Fruit fly (Drosophila melanogaster): ENCODE measurements around the gene SelR.

Gene SelR

DNA sequence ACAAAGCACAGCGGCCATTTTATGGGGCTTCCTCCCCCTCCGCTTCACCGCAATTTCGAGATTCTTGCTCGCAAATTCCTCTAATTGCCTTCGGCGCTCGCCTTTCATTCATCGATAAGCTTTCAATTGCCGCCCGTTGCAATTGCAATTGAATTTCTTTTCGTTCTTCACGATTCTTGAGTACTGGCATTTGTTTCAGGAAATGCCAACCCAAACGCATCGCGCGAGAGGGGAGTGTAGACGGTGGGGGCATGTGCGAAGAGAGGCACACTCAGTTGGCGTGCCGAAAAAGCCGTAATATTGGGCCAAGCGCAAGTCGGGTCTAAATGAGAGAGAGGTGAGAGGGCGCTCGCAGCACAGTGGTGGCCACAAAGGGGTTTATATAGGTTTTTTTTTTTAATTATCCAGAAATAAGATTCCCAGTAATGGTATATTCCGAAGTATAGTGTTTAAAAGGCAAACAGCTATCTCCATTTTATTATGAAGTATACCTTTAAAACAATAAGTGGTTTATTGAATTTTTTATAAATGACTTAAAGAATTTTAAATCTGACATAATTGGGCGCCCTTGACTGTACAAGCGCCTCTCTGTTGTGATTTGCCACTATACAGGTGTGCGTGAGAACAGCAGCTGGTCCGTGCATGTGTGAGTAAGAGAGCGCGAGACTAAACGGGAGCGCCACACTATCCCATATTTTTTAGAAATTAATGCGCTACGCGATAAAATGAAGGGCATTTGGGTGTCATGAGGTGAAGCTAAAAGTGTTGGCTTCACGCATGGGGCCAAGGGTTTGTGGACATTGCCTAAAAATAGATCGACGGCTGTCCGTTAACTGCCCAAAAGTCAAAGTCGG is 18.2 kb upstream of the SelR start (continued):
- TF ChIP-seq mam (GFP tag; optimal IDR thresholded peaks at IDR 0.05), result peak; percentile 91
- TF ChIP-seq ATbp (GFP tag; optimal IDR thresholded peaks at IDR 0.05), result peak; percentile 87
- peak; percentile 29; the same call in 1 of the 3 replicates for TF ChIP-seq CG2199 (GFP tag; IDR thresholded peaks at IDR 0.05)
- TF ChIP-seq phol (tag; optimal IDR thresholded peaks at IDR 0.05), result peak; percentile 84
- no peak; the same call in 1 of the 2 replicates for TF ChIP-seq CG10321 (GFP tag; IDR thresholded peaks at IDR 0.05)
- peak; percentile 56 for TF ChIP-seq zen (tag; optimal IDR thresholded peaks at IDR 0.05)
- TF ChIP-seq CG6813 (GFP tag; optimal IDR thresholded peaks at IDR 0.05), result peak; percentile 91
- TF ChIP-seq Optix (GFP tag; IDR thresholded peaks at IDR 0.05), result peak; percentile 58; the same call in 1 of the 3 replicates
- TF ChIP-seq unc-4 (GFP tag; IDR thresholded peaks at IDR 0.05; ENCODE audit: partially characterized antibody), result 0 out of 2 replicates have a peak, but pooled peaks have one; percentile 35
- TF ChIP-seq CrebB (tag; optimal IDR thresholded peaks at IDR 0.05), result peak; percentile 81
- TF ChIP-seq CG6791 (GFP tag; IDR thresholded peaks at IDR 0.05; ENCODE audit: partially characterized antibody), result no peak
- TF ChIP-seq ro (GFP tag; IDR thresholded peaks at IDR 0.05), result peak; percentile 64
- peak; percentile 94 for TF ChIP-seq CG34376 (GFP tag; optimal IDR thresholded peaks at IDR 0.05)
- peak; percentile 94 for TF ChIP-seq CG12659 (GFP tag; optimal IDR thresholded peaks at IDR 0.05)
- no peak for TF ChIP-seq Dfd (GFP tag; optimal IDR thresholded peaks at IDR 0.05)
- TF ChIP-seq CG7839 (tag; optimal IDR thresholded peaks at IDR 0.05), result peak; percentile 92
- TF ChIP-seq Gsc (GFP tag; IDR thresholded peaks at IDR 0.05), result peak; percentile 51; the same call in 1 of the 2 replicates
- TF ChIP-seq CG10543 (GFP tag; optimal IDR thresholded peaks at IDR 0.05), result peak; percentile 95
- peak; percentile 81 for TF ChIP-seq danr (GFP tag; IDR thresholded peaks at IDR 0.05)
- TF ChIP-seq CG6689 (GFP tag; IDR thresholded peaks at IDR 0.05), result peak; percentile 87
- TF ChIP-seq ham (GFP tag; IDR thresholded peaks at IDR 0.05), result peak; percentile 70; the same call in 1 of the 2 replicates
- no peak for TF ChIP-seq CG7745 (tag; optimal IDR thresholded peaks at IDR 0.05)
- TF ChIP-seq Kr (GFP tag; optimal IDR thresholded peaks at IDR 0.05), result no peak
- peak; percentile 78 for TF ChIP-seq ERR (GFP tag; optimal IDR thresholded peaks at IDR 0.05)
- no peak for TF ChIP-seq Opbp (GFP tag; IDR thresholded peaks at IDR 0.05; ENCODE audit: partially characterized antibody)
- TF ChIP-seq fu2 (GFP tag; optimal IDR thresholded peaks at IDR 0.05), result peak; percentile 87
- peak; percentile 85 for TF ChIP-seq CG10366 (GFP tag; IDR thresholded peaks at IDR 0.05)
- peak; percentile 91 for TF ChIP-seq sqz (GFP tag; optimal IDR thresholded peaks at IDR 0.05)

DNA sequence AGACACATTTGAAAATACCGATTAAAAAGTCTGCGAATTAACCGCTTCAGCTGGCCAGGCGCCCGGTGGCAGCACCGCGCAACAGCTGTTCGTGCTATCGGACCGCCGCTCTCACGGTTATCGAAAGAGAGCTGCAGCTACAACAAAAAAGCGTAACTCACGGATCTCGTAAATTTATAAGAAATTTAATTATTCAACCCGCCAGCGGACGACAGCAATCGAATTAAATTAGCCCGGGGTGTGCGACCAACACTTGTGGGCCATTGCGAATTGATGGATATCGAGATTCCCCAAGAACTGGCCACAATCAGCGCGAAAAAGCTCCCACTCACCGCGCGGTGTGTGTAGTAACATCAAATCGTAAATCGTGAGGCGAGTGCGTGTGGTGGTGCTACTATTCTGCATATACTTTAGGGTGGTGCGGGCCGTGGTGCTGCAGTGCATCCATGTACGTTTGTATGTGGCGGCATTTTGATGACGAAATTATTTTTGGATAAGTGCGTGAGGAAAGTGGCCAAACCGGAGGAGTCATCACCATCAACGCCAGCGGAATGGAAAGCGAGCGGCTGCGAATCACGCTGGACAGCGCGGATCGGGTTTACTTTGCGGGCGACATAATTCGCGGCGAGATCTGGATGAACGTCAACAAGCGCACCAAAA is 17.1 kb upstream of the SelR start, which contains the start of gene Leash:
Leash (plus strand) TSS at position 119 of the 660 bp plus-strand sequence.
- TF ChIP-seq ase (GFP tag; IDR thresholded peaks at IDR 0.05) (no peak), dm (GFP tag; optimal IDR thresholded peaks at IDR 0.05) (no peak), CG15514 (GFP tag; optimal IDR thresholded peaks at IDR 0.05) (peak; percentile 44), Hey (tag; optimal IDR thresholded peaks at IDR 0.05) (no peak), Dll (GFP tag; IDR thresholded peaks at IDR 0.05; ENCODE audit: partially characterized antibody) (peak; percentile 68; the same call in 3 of the 4 replicates), CG18599 (GFP tag; optimal IDR thresholded peaks at IDR 0.05) (no peak), Aef1 (GFP tag; IDR thresholded peaks at IDR 0.05) (peak; percentile 27; the same call in 1 of the 3 replicates), psq (GFP tag; optimal IDR thresholded peaks at IDR 0.05) (no peak), Dp (GFP tag; optimal IDR thresholded peaks at IDR 0.05) (peak; percentile 73), Bteb2 (GFP tag; optimal IDR thresholded peaks at IDR 0.05) (no peak), CG6683 (GFP tag; optimal IDR thresholded peaks at IDR 0.05) (no peak), z (GFP tag; IDR thresholded peaks at IDR 0.05) (no peak), CG14710 (tag; optimal IDR thresholded peaks at IDR 0.05) (no peak), MTF-1 (GFP tag; optimal IDR thresholded peaks at IDR 0.05; ENCODE audit: borderline replicate concordance) (no peak), CG13287 (GFP tag; IDR thresholded peaks at IDR 0.05; ENCODE audit: partially characterized antibody) (peak; percentile 56), pfk (GFP tag; optimal IDR thresholded peaks at IDR 0.05) (no peak), CG8359 (GFP tag; optimal IDR thresholded peaks at IDR 0.05; ENCODE audit: borderline replicate concordance) (no peak), CG2199 (GFP tag; IDR thresholded peaks at IDR 0.05) (0 out of 3 replicates have a peak, but pooled peaks have one; percentile 16), dimm (GFP tag; IDR thresholded peaks at IDR 0.05) (no peak), Sox100B (GFP tag; optimal IDR thresholded peaks at IDR 0.05) (no peak)

Measured in whole organism, embryonic.